Worm (Caenorhabditis elegans) whole organism, L4 larva: ENCODE data around the gene K10G9.2.

Experiments used
- D1046.2 ChIP-seq: fragments of 200-800 bp; sonication (Bioruptor generic); IDR thresholded peaks from 2 replicates; pipeline ENCODE4 v1.3.6; 2022; ENCODE audit warnings: missing genetic modification characterization, missing compliant biosample characterization
- F44E2.7 ChIP-seq: fragments of 200-800 bp; sonication (Bioruptor generic); IDR thresholded peaks from 2 replicates; pipeline ENCODE4 v2.1.2; 2022; ENCODE audit warnings: missing genetic modification characterization, missing compliant biosample characterization
- T20F7.1 ChIP-seq: fragments of 200-800 bp; sonication (Bioruptor generic); optimal IDR thresholded peaks from 2 replicates; lab custom pipeline; 2018; ENCODE audit warnings: mild to moderate bottlenecking, missing genetic modification characterization, missing compliant biosample characterization
- T26A8.4 ChIP-seq: fragments of 200-800 bp; sonication (Bioruptor generic); IDR thresholded peaks from 2 replicates; pipeline ENCODE4 v1.3.6; 2022; ENCODE audit warnings: missing genetic modification characterization, missing compliant biosample characterization
- Y105C5A.15 ChIP-seq: fragments of 200-800 bp; sonication (Bioruptor generic); IDR thresholded peaks from 2 replicates; pipeline ENCODE4 v1.3.6; 2022; ENCODE audit warnings: missing genetic modification characterization, missing compliant biosample characterization
- Y48G9A.11 ChIP-seq: fragments of 200-800 bp; sonication (Bioruptor generic); IDR thresholded peaks from 2 replicates; pipeline ENCODE4 v1.3.6; 2022; ENCODE audit warnings: missing genetic modification reagents, missing genetic modification characterization, missing compliant biosample characterization
- Y75B8A.6 ChIP-seq: fragments of 200-800 bp; sonication (Bioruptor generic); IDR thresholded peaks from 2 replicates; pipeline ENCODE4 v1.3.6; 2022; ENCODE audit warnings: missing genetic modification reagents, missing genetic modification characterization, missing compliant biosample characterization
- aha-1 ChIP-seq: fragments of 150-350 bp; peaks from one replicate; lab custom pipeline; 2014; ENCODE audit warnings: missing biosample characterization, missing genetic modification characterization
- ama-1 ChIP-seq: fragments of 150-350 bp; optimal IDR thresholded peaks from 2 replicates; lab custom pipeline; 2014; ENCODE audit warnings: inconsistent platforms, mixed read lengths
- arid-1 ChIP-seq: fragments of 200-800 bp; sonication (Bioruptor generic); conservative IDR thresholded peaks from 2 replicates; pipeline ENCODE4 v1.3.6; 2022; ENCODE audit warnings: missing genetic modification reagents, missing genetic modification characterization, missing compliant biosample characterization
- cey-2 ChIP-seq: sonication (generic microtip); optimal IDR thresholded peaks from 3 replicates; lab custom pipeline; 2017; ENCODE audit warnings: missing genetic modification characterization, mild to moderate bottlenecking, missing compliant biosample characterization, antibody characterized with exemption, borderline replicate concordance; ENCODE audit not compliant: insufficient read depth
- daf-12 ChIP-seq: fragments of 150-350 bp; optimal IDR thresholded peaks from 2 replicates; lab custom pipeline; 2014; ENCODE audit warnings: missing biosample characterization, missing genetic modification reagents, missing genetic modification characterization
- dmd-6 ChIP-seq: fragments of 200-800 bp; sonication (Bioruptor generic); IDR thresholded peaks from 2 replicates; pipeline ENCODE4 v1.3.6; 2022; ENCODE audit warnings: missing genetic modification reagents, missing genetic modification characterization, missing compliant biosample characterization
- dve-1 ChIP-seq: sonication (generic microtip); optimal IDR thresholded peaks from 2 replicates; lab custom pipeline; 2017; ENCODE audit warnings: antibody characterized with exemption, mild to moderate bottlenecking, missing genetic modification characterization, missing compliant biosample characterization; ENCODE audit not compliant: insufficient read depth
- egl-43 ChIP-seq: fragments of 200-800 bp; sonication (Bioruptor generic); IDR thresholded peaks from 2 replicates; pipeline ENCODE4 v1.3.6; 2022; ENCODE audit warnings: missing genetic modification reagents, missing genetic modification characterization, missing compliant biosample characterization
- hlh-11 ChIP-seq: fragments of 200-800 bp; sonication (Bioruptor generic); optimal IDR thresholded peaks from 2 replicates; lab custom pipeline; 2018; ENCODE audit warnings: mild to moderate bottlenecking, missing genetic modification characterization, missing compliant biosample characterization
- hlh-30 ChIP-seq: sonication (generic microtip); optimal IDR thresholded peaks from 2 replicates; lab custom pipeline; 2017; ENCODE audit warnings: antibody characterized with exemption, mild to moderate bottlenecking, missing genetic modification characterization, missing compliant biosample characterization; ENCODE audit not compliant: insufficient read depth
- lim-7 ChIP-seq: fragments of 200-800 bp; sonication (Bioruptor generic); IDR thresholded peaks from 2 replicates; pipeline ENCODE4 v1.3.6; 2022; ENCODE audit warnings: missing genetic modification characterization, missing compliant biosample characterization
- lin-15B ChIP-seq: fragments of 150-350 bp; sonication (generic microtip); optimal IDR thresholded peaks from 3 replicates; lab custom pipeline; 2014; ENCODE audit warnings: missing biosample characterization, missing genetic modification characterization
- lsy-2 ChIP-seq, 2 experiments: fragments of 150-350 bp in 1 of 2; sonication (generic microtip) in 1 of 2; optimal IDR thresholded peaks; 2 replicates each; lab custom pipeline; 2014 to 2017; ENCODE audit warnings: missing biosample characterization in 2 of 2, missing genetic modification characterization in 2 of 2
- mdl-1 ChIP-seq, 2 experiments: fragments of 150-350 bp in 1 of 2; sonication (generic microtip) in 1 of 2; optimal IDR thresholded peaks; 2 replicates each; lab custom pipeline; 2014 to 2017; ENCODE audit warnings: missing biosample characterization in 2 of 2, missing genetic modification characterization in 2 of 2
- mdt-29 ChIP-seq: fragments of 200-800 bp; sonication (Bioruptor generic); IDR thresholded peaks from 2 replicates; pipeline ENCODE4 v1.3.6; 2022; ENCODE audit warnings: missing genetic modification reagents, missing genetic modification characterization, missing compliant biosample characterization
- mep-1 ChIP-seq: fragments of 150-350 bp; sonication (generic microtip); optimal IDR thresholded peaks from 3 replicates; lab custom pipeline; 2014; ENCODE audit warnings: missing biosample characterization, missing genetic modification characterization
- mes-2 ChIP-seq: sonication (generic microtip); optimal IDR thresholded peaks from 2 replicates; lab custom pipeline; 2016; ENCODE audit warnings: missing genotype, mild to moderate bottlenecking, missing genetic modification characterization, missing compliant biosample characterization; ENCODE audit not compliant: poor library complexity, severe bottlenecking
- mxl-3 ChIP-seq: fragments of 200-800 bp; sonication (Bioruptor generic); optimal IDR thresholded peaks from 2 replicates; lab custom pipeline; 2018; ENCODE audit warnings: mild to moderate bottlenecking, missing genetic modification characterization, missing compliant biosample characterization
- nhr-10 ChIP-seq: fragments of 150-350 bp; optimal IDR thresholded peaks from 2 replicates; lab custom pipeline; 2014; ENCODE audit warnings: missing biosample characterization, missing genetic modification characterization
- nhr-11 ChIP-seq: fragments of 150-350 bp; optimal IDR thresholded peaks from 2 replicates; lab custom pipeline; 2014; ENCODE audit warnings: missing biosample characterization, missing genetic modification characterization
- nhr-111 ChIP-seq: fragments of 200-800 bp; sonication (Bioruptor generic); optimal IDR thresholded peaks from 2 replicates; lab custom pipeline; 2018; ENCODE audit warnings: mild to moderate bottlenecking, missing genetic modification characterization, missing compliant biosample characterization
- nhr-28 ChIP-seq: fragments of 150-350 bp; optimal IDR thresholded peaks from 2 replicates; lab custom pipeline; 2014; ENCODE audit warnings: missing biosample characterization, missing genetic modification characterization
- nhr-42 ChIP-seq: fragments of 200-800 bp; sonication (Bioruptor generic); IDR thresholded peaks from 2 replicates; pipeline ENCODE4 v1.3.6; 2022; ENCODE audit warnings: missing genetic modification characterization, missing compliant biosample characterization
- nhr-76 ChIP-seq: fragments of 150-350 bp; optimal IDR thresholded peaks from 2 replicates; lab custom pipeline; 2014; ENCODE audit warnings: missing biosample characterization, missing genetic modification characterization
- php-3 ChIP-seq: fragments of 200-800 bp; sonication (Bioruptor generic); IDR thresholded peaks from 2 replicates; pipeline ENCODE4 v1.3.6; 2022; ENCODE audit warnings: missing genetic modification reagents, missing genetic modification characterization, missing compliant biosample characterization
- skn-1 ChIP-seq: fragments of 150-350 bp; optimal IDR thresholded peaks from 2 replicates; lab custom pipeline; 2014; ENCODE audit warnings: missing biosample characterization, missing genetic modification characterization
- snpc-4 ChIP-seq: fragments of 150-350 bp; optimal IDR thresholded peaks from 2 replicates; lab custom pipeline; 2014; ENCODE audit warnings: missing biosample characterization, missing genetic modification characterization
- spr-1 ChIP-seq: sonication (generic microtip); optimal IDR thresholded peaks from 2 replicates; lab custom pipeline; 2016; ENCODE audit warnings: mild to moderate bottlenecking, missing genetic modification characterization, missing compliant biosample characterization
- spr-3 ChIP-seq: fragments of 200-800 bp; sonication (Bioruptor generic); optimal IDR thresholded peaks from 2 replicates; lab custom pipeline; 2018; ENCODE audit warnings: mild to moderate bottlenecking, missing genetic modification characterization, missing compliant biosample characterization
- tra-1 ChIP-seq: fragments of 200-800 bp; sonication (Bioruptor generic); IDR thresholded peaks from 2 replicates; pipeline ENCODE4 v1.3.6; 2022; ENCODE audit warnings: missing genetic modification reagents, missing genetic modification characterization, missing compliant biosample characterization
- unc-62 ChIP-seq, 3 experiments: fragments of 150-350 bp in 1 of 3; sonication (generic microtip); optimal IDR thresholded peaks in 2 of 3; peaks in 1 of 3; 1 replicate in 1 of 3; 2 replicates in 2 of 3; lab custom pipeline; 2014 to 2017; ENCODE audit warnings: missing biosample characterization in 3 of 3, missing genetic modification characterization in 3 of 3, missing genetic modification reagents in 3 of 3, missing genotype in 1 of 3
- vab-7 ChIP-seq: fragments of 200-800 bp; sonication (Bioruptor generic); IDR thresholded peaks from 2 replicates; pipeline ENCODE4 v1.3.6; 2022; ENCODE audit warnings: missing genetic modification reagents, missing genetic modification characterization, missing compliant biosample characterization
- zfp-3 ChIP-seq: fragments of 200-800 bp; sonication (Bioruptor generic); conservative IDR thresholded peaks from 2 replicates; pipeline ENCODE4 v1.3.6; 2022; ENCODE audit warnings: missing genetic modification reagents, missing genetic modification characterization, missing compliant biosample characterization
- ztf-11 ChIP-seq: fragments of 150-350 bp; optimal IDR thresholded peaks from 2 replicates; lab custom pipeline; 2014; ENCODE audit warnings: missing biosample characterization, missing genetic modification characterization
- ztf-7 ChIP-seq: fragments of 150-350 bp; optimal IDR thresholded peaks from 2 replicates; lab custom pipeline; 2014; ENCODE audit warnings: missing biosample characterization, missing genetic modification characterization

Gene K10G9.2

DNA sequence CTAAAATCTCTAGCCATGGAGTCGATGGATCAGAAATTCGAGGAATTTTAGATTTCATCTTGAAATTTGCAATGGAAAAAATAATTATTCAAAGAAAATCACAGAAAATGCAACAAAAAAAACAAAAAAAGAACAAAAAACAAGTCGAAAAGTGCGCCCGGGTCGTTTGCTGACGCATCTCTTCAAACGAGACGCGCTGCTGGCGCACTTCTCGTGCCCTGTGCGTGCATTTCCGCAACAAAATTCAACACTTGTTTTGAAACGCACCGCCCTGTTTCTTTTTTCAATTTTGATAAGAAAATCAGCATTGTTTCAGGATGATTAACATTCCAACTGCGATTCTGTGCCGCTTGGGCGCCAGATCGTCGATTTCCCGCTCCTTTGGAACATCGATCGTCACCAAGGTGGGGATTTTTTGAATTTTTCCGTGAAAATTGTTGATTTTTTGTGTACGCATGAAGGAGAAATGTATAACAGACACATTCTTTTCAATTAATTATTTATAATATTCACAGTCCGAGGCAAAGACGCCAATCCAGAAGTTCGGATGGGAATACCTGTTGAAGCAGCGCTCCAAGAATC, 48.3 kb downstream of the K10G9.2 start, which contains the start of the genes jmjd-4 and mev-1 (continued):
- TF ChIP-seq cey-2 (tag; lab: Kevin White, UChicago) (no peak), vab-7 (GFP tag; lab: Robert Waterston, UW) (0 out of 2 replicates have a peak, but pooled peaks have one; percentile 21), T26A8.4 (GFP tag; lab: Robert Waterston, UW) (peak; percentile 93), arid-1 (peak; percentile 80; the same call in 1 of the 2 replicates), Y48G9A.11 (no peak), nhr-76 (tag; lab: Kevin White, UChicago) (no peak), skn-1 (tag; lab: Kevin White, UChicago) (no peak), zfp-3 (GFP tag; lab: Robert Waterston, UW) (peak; percentile 78), lsy-2 (tag; optimal IDR thresholded peaks at IDR 0.05; lab: Kevin White, UChicago) (peak; percentile 38 to 94), ztf-7 (tag; lab: Kevin White, UChicago) (peak; percentile 5), nhr-111 (no peak), ama-1 (lab: Kevin White, UChicago) (peak; percentile 79), egl-43 (GFP tag; lab: Robert Waterston, UW) (peak; percentile 81), Y75B8A.6 (no peak), mdt-29 (GFP tag; lab: Robert Waterston, UW) (peak; percentile 78)

ce11 chrIII:10335086-10335485, 49.4 kb downstream of the K10G9.2 start, which contains the start of gene ced-9:
ced-9 (plus strand) TSS chrIII:10335172.
- TF ChIP-seq nhr-42 (GFP tag; lab: Robert Waterston, UW) (no peak), F44E2.7 (GFP tag; lab: Robert Waterston, UW) (no peak), hlh-11 (tag; lab: Kevin White, UChicago) (no peak), php-3 (no peak), lim-7 (GFP tag; lab: Robert Waterston, UW) (no peak), lin-15B (tag; lab: Kevin White, UChicago) (no peak), Y105C5A.15 (GFP tag; lab: Robert Waterston, UW) (no peak), aha-1 (tag; lab: Kevin White, UChicago) (peak; percentile 97)

ce11 chrIII:10336109-10336508, 50.4 kb downstream of the K10G9.2 start:
- TF ChIP-seq unc-62 (GFP tag; optimal IDR thresholded peaks at IDR 0.05 in 1 of 2; lab: Kevin White, UChicago) = peak in 1 of 2 experiments; percentile 54
- no peak for TF ChIP-seq unc-62 (tag; optimal IDR thresholded peaks at IDR 0.05; lab: Kevin White, UChicago)
- no peak for TF ChIP-seq ztf-11
- peak; percentile 96 for TF ChIP-seq aha-1 (tag; lab: Kevin White, UChicago)

- TF ChIP-seq nhr-76 (tag; lab: Kevin White, UChicago) = peak; percentile 1
- no peak for TF ChIP-seq F44E2.7 (GFP tag; lab: Robert Waterston, UW)
- TF ChIP-seq ama-1 (lab: Kevin White, UChicago) = peak; percentile 96
- no peak for TF ChIP-seq skn-1 (tag; lab: Kevin White, UChicago)
- peak; percentile 44 for TF ChIP-seq mep-1 (tag; lab: Kevin White, UChicago)
- TF ChIP-seq daf-12 (tag; lab: Kevin White, UChicago) = no peak
- TF ChIP-seq hlh-11 (tag; lab: Kevin White, UChicago) = peak; percentile 51
- TF ChIP-seq T26A8.4 (GFP tag; lab: Robert Waterston, UW) = no peak
- peak; percentile 24 for TF ChIP-seq mxl-3 (GFP tag; lab: Kevin White, UChicago)
- TF ChIP-seq zfp-3 (GFP tag; lab: Robert Waterston, UW) = 0 out of 2 replicates have a peak, but pooled peaks have one; percentile 14
- peak; percentile 13 for TF ChIP-seq nhr-10 (tag; lab: Kevin White, UChicago)
- 0 out of 2 replicates have a peak, but pooled peaks have one; percentile 28 for TF ChIP-seq tra-1
- peak; percentile 72 for TF ChIP-seq dve-1 (tag; lab: Kevin White, UChicago)
- no peak for TF ChIP-seq spr-3 (GFP tag; lab: Kevin White, UChicago)
- peak in 1 of 2 experiments; percentile 12 for TF ChIP-seq mdl-1 (tag; optimal IDR thresholded peaks at IDR 0.05; lab: Kevin White, UChicago)
- peak; percentile 34 for TF ChIP-seq hlh-30 (tag; lab: Kevin White, UChicago)
- no peak for TF ChIP-seq D1046.2 (GFP tag; lab: Robert Waterston, UW)
- TF ChIP-seq lsy-2 (tag; optimal IDR thresholded peaks at IDR 0.05; lab: Kevin White, UChicago) = peak in 1 of 2 experiments; percentile 20
- TF ChIP-seq T20F7.1 = peak; percentile 54
- TF ChIP-seq nhr-11 (tag; lab: Kevin White, UChicago) = no peak
- peak; percentile 19 for TF ChIP-seq mes-2
- no peak for TF ChIP-seq spr-1 (tag; lab: Kevin White, UChicago)
- TF ChIP-seq snpc-4 (tag; lab: Kevin White, UChicago) = no peak
- TF ChIP-seq nhr-28 = peak; percentile 41
- TF ChIP-seq dmd-6 = peak; percentile 41
Observed at ce11 chrIII:10337508-10338166, 51.9 kb downstream of the K10G9.2 start, which contains the start of gene ttr-15. ttr-15 (plus strand) TSS chrIII:10337847.
